Worm (Caenorhabditis elegans) whole organism, L1 larva: ENCODE data around the gene pho-8.

ENCODE experiments used
- ama-1 ChIP-seq: fragments of 150-350 bp; optimal IDR thresholded peaks from 2 replicates; lab custom pipeline; 2014
- fos-1 ChIP-seq: fragments of 150-350 bp; optimal IDR thresholded peaks from 2 replicates; lab custom pipeline; 2014; ENCODE audit warnings: missing biosample characterization, missing genetic modification characterization
- lin-14 ChIP-seq: fragments of 200-800 bp; sonication (Bioruptor generic); optimal IDR thresholded peaks from 2 replicates; lab custom pipeline; 2018; ENCODE audit warnings: mild to moderate bottlenecking, missing genetic modification characterization, moderate library complexity, missing compliant biosample characterization
- nhr-11 ChIP-seq: fragments of 150-350 bp; optimal IDR thresholded peaks from 2 replicates; lab custom pipeline; 2014; ENCODE audit warnings: missing biosample characterization, missing genetic modification characterization
- ztf-4 ChIP-seq: fragments of 150-350 bp; optimal IDR thresholded peaks from 2 replicates; lab custom pipeline; 2014; ENCODE audit warnings: missing biosample characterization, missing genetic modification characterization

- TF ChIP-seq nhr-11 (tag; lab: Kevin White, UChicago) = no peak
- TF ChIP-seq lin-14 (GFP tag; lab: Kevin White, UChicago) = no peak
- peak; percentile 76 for TF ChIP-seq ama-1 (lab: Kevin White, UChicago)
- no peak for TF ChIP-seq fos-1 (tag; lab: Kevin White, UChicago)
- TF ChIP-seq ztf-4 (tag; lab: Kevin White, UChicago) = no peak
These were observed 14.6 kb upstream of the pho-8 start for ce11 chrV:11818786-11819185.
